Fruit fly (Drosophila melanogaster) Kc167 (cell line): ENCODE data around the gene CG10341.

Experiments used
- Sin3A ChIP-seq: fragments of >200 bp; optimal IDR thresholded peaks from 2 replicates; lab custom pipeline; 2018; ENCODE audit warnings: missing external identifiers
- h ChIP-seq: fragments of >200 bp; optimal IDR thresholded peaks from 3 replicates; lab custom pipeline; 2018; ENCODE audit warnings: missing external identifiers

- no peak for TF ChIP-seq h (lab: Kevin White, UChicago)
- no peak for TF ChIP-seq Sin3A (lab: Kevin White, UChicago)
Measured at dm6 chr2L:18673185-18673584, 25.3 kb upstream of the CG10341 start, which contains the start of gene CG43339.
